Worm (Caenorhabditis elegans) whole organism, mixed stage, embryonic: Measurements from ENCODE around the gene F58H1.2.

Experiments
- M03D4.4 ChIP-seq: sonication (generic microtip); optimal IDR thresholded peaks from 2 replicates; lab custom pipeline; 2017; ENCODE audit warnings: mild to moderate bottlenecking, missing genetic modification characterization, missing compliant biosample characterization
- ceh-39 ChIP-seq: fragments of 150-350 bp; optimal IDR thresholded peaks from 2 replicates; lab custom pipeline; 2014; ENCODE audit warnings: missing biosample characterization, missing genetic modification characterization
- cnd-1 ChIP-seq: fragments of 200-800 bp; sonication (Bioruptor generic); optimal IDR thresholded peaks from 2 replicates; lab custom pipeline; 2018; ENCODE audit warnings: mild to moderate bottlenecking, missing genetic modification characterization, missing compliant biosample characterization
- elt-1 ChIP-seq: sonication (generic microtip); optimal IDR thresholded peaks from 2 replicates; lab custom pipeline; 2017; ENCODE audit warnings: missing genetic modification characterization, mild to moderate bottlenecking, missing compliant biosample characterization, antibody characterized with exemption, moderate library complexity, borderline replicate concordance; ENCODE audit not compliant: insufficient read depth
- mep-1 ChIP-seq: fragments of 150-350 bp; optimal IDR thresholded peaks from 2 replicates; lab custom pipeline; 2017; ENCODE audit warnings: missing biosample characterization, missing genetic modification reagents, missing genetic modification characterization, inconsistent platforms
- nhr-12 ChIP-seq: fragments of 150-350 bp; optimal IDR thresholded peaks from 2 replicates; lab custom pipeline; 2014; ENCODE audit warnings: missing biosample characterization, missing genetic modification characterization
- nhr-237 ChIP-seq: fragments of 150-350 bp; optimal IDR thresholded peaks from 2 replicates; lab custom pipeline; 2014; ENCODE audit warnings: missing biosample characterization, missing genetic modification characterization
- nhr-76 ChIP-seq: sonication (generic microtip); optimal IDR thresholded peaks from 2 replicates; lab custom pipeline; 2017; ENCODE audit warnings: missing biosample characterization, missing genetic modification characterization
- pha-4 ChIP-seq: fragments of 150-350 bp; optimal IDR thresholded peaks from 2 replicates; lab custom pipeline; 2018; ENCODE audit warnings: missing biosample characterization, missing genetic modification reagents, missing genetic modification characterization
- snpc-4 ChIP-seq: fragments of 150-350 bp; optimal IDR thresholded peaks from 2 replicates; lab custom pipeline; 2014; ENCODE audit warnings: missing biosample characterization, missing genetic modification characterization
- unc-120 ChIP-seq: sonication (generic microtip); optimal IDR thresholded peaks from 2 replicates; lab custom pipeline; 2017; ENCODE audit warnings: missing genetic modification characterization, missing compliant biosample characterization; ENCODE audit not compliant: poor library complexity, severe bottlenecking
- unc-39 ChIP-seq: fragments of 150-350 bp; optimal IDR thresholded peaks from 2 replicates; lab custom pipeline; 2014; ENCODE audit warnings: missing biosample characterization, missing genetic modification characterization
- unc-62 ChIP-seq: fragments of 150-350 bp; optimal IDR thresholded peaks from 2 replicates; lab custom pipeline; 2014; ENCODE audit warnings: missing biosample characterization, missing genetic modification reagents, missing genetic modification characterization
- zip-8 ChIP-seq: fragments of 150-350 bp; optimal IDR thresholded peaks from 2 replicates; lab custom pipeline; 2014; ENCODE audit warnings: missing biosample characterization, missing genetic modification characterization

ce11 chrV:11934848-11935247 lies 6.0 kb downstream of the F58H1.2 start, which contains the start of gene F58H1.8:
- no peak for TF ChIP-seq M03D4.4
- no peak for TF ChIP-seq unc-62 (GFP tag; lab: Kevin White, UChicago)
- no peak for TF ChIP-seq mep-1
- TF ChIP-seq snpc-4 (tag; lab: Kevin White, UChicago) = no peak
- TF ChIP-seq ceh-39 (tag; lab: Kevin White, UChicago) = no peak
- TF ChIP-seq zip-8 = no peak
- no peak for TF ChIP-seq nhr-237 (tag; lab: Kevin White, UChicago)
- TF ChIP-seq pha-4 (tag; lab: Kevin White, UChicago) = no peak
- no peak for TF ChIP-seq unc-120 (tag; lab: Kevin White, UChicago)
- no peak for TF ChIP-seq elt-1 (tag; lab: Kevin White, UChicago)
- no peak for TF ChIP-seq unc-39 (tag; lab: Kevin White, UChicago)
- TF ChIP-seq nhr-12 (tag; lab: Kevin White, UChicago) = no peak
- no peak for TF ChIP-seq nhr-76 (tag; lab: Kevin White, UChicago)
- no peak for TF ChIP-seq cnd-1 (tag; lab: Kevin White, UChicago)
